Fruit fly (Drosophila melanogaster) whole organism, embryonic: Measurements from ENCODE around the gene Vm32E.
A peak's percentile ranks its signal among the peaks of the same experiment; 100 is the strongest.

Experiments
- BEAF-32 ChIP-seq: fragments of 200-800 bp; sonication (Bioruptor generic); optimal IDR thresholded peaks from 3 replicates; lab custom pipeline; 2017; ENCODE audit warnings: missing biosample characterization, missing genetic modification characterization, mild to moderate bottlenecking, moderate library complexity, missing genetic modification reagents
- BtbVII ChIP-seq: fragments of 200-800 bp; sonication (Bioruptor generic); optimal IDR thresholded peaks from 3 replicates; lab custom pipeline; 2017; ENCODE audit warnings: missing biosample characterization, mild to moderate bottlenecking, missing genetic modification characterization
- CG10431 ChIP-seq: fragments of 200-800 bp; sonication (Bioruptor generic); optimal IDR thresholded peaks from 3 replicates; lab custom pipeline; 2018; ENCODE audit warnings: missing biosample characterization, mild to moderate bottlenecking, missing genetic modification characterization
- CG10654 ChIP-seq: fragments of 200-800 bp; sonication (Bioruptor generic); optimal IDR thresholded peaks from 2 replicates; lab custom pipeline; 2016; ENCODE audit warnings: missing biosample characterization, missing genetic modification characterization
- CG11560 ChIP-seq: fragments of 200-800 bp; sonication (Bioruptor generic); IDR thresholded peaks from 3 replicates; pipeline ENCODE4 v1.3.6; 2022; ENCODE audit warnings: missing biosample characterization, missing genetic modification characterization
- CG11695 ChIP-seq: fragments of 200-800 bp; sonication (Bioruptor generic); IDR thresholded peaks from 3 replicates; pipeline ENCODE4 v1.3.6; 2022; ENCODE audit warnings: missing biosample characterization, missing genetic modification characterization
- CG12659 ChIP-seq: fragments of 200-800 bp; sonication (Bioruptor generic); optimal IDR thresholded peaks from 3 replicates; lab custom pipeline; 2017; ENCODE audit warnings: mild to moderate bottlenecking, missing biosample characterization, missing genetic modification reagents, missing genetic modification characterization
- CG13123 ChIP-seq: fragments of 200-800 bp; sonication (Bioruptor generic); optimal IDR thresholded peaks from 2 replicates; lab custom pipeline; 2016; ENCODE audit warnings: missing biosample characterization, missing genetic modification characterization
- CG13287 ChIP-seq: fragments of 200-800 bp; sonication (Bioruptor generic); IDR thresholded peaks from 2 replicates; pipeline ENCODE4 v1.3.6; 2022; ENCODE audit warnings: missing biosample characterization, missing genetic modification characterization; ENCODE audit not compliant: partially characterized antibody
- CG13424 ChIP-seq: fragments of 200-800 bp; sonication (Bioruptor generic); optimal IDR thresholded peaks from 2 replicates; lab custom pipeline; 2019; ENCODE audit warnings: missing biosample characterization, mild to moderate bottlenecking, missing genetic modification characterization, moderate library complexity
- CG14710 ChIP-seq: fragments of 200-800 bp; sonication (Bioruptor generic); optimal IDR thresholded peaks from 3 replicates; lab custom pipeline; 2019; ENCODE audit warnings: missing biosample characterization, mild to moderate bottlenecking, missing genetic modification characterization, moderate library complexity
- CG15269 ChIP-seq: fragments of 200-800 bp; sonication (Bioruptor generic); optimal IDR thresholded peaks from 2 replicates; lab custom pipeline; 2018; ENCODE audit warnings: missing biosample characterization, mild to moderate bottlenecking, missing genetic modification characterization, moderate library complexity
- CG2889 ChIP-seq: fragments of 200-800 bp; sonication (Bioruptor generic); IDR thresholded peaks from 3 replicates; pipeline ENCODE4 v1.3.6; 2022; ENCODE audit warnings: missing biosample characterization, missing genetic modification characterization
- CG32772 ChIP-seq: fragments of 200-800 bp; sonication (Bioruptor generic); IDR thresholded peaks from 2 replicates; pipeline ENCODE4 v1.3.6; 2022; ENCODE audit warnings: missing biosample characterization, missing genetic modification characterization
- CG3407 ChIP-seq: fragments of 200-800 bp; sonication (Bioruptor generic); optimal IDR thresholded peaks from 2 replicates; lab custom pipeline; 2018; ENCODE audit warnings: missing biosample characterization, mild to moderate bottlenecking, missing genetic modification characterization
- CG3995 ChIP-seq: fragments of 200-800 bp; sonication (Bioruptor generic); optimal IDR thresholded peaks from 3 replicates; lab custom pipeline; 2016; ENCODE audit warnings: missing biosample characterization, missing genetic modification characterization
- CG43689 ChIP-seq: fragments of 200-800 bp; sonication (Bioruptor generic); IDR thresholded peaks from 2 replicates; pipeline ENCODE4 v1.3.6; 2022; ENCODE audit warnings: missing biosample characterization, missing genetic modification characterization
- CG4707 ChIP-seq: fragments of 200-800 bp; sonication (Bioruptor generic); optimal IDR thresholded peaks from 2 replicates; lab custom pipeline; 2018; ENCODE audit warnings: missing biosample characterization, mild to moderate bottlenecking, missing genetic modification characterization, moderate library complexity
- CG7963 ChIP-seq: fragments of 200-800 bp; sonication (Bioruptor generic); IDR thresholded peaks from 3 replicates; pipeline ENCODE4 v1.3.6; 2022; ENCODE audit warnings: missing biosample characterization, missing genetic modification characterization; ENCODE audit not compliant: partially characterized antibody
- CG8944 ChIP-seq: fragments of 200-800 bp; sonication (Bioruptor generic); optimal IDR thresholded peaks from 3 replicates; lab custom pipeline; 2016; ENCODE audit warnings: missing biosample characterization, missing genetic modification characterization
- CG9437 ChIP-seq: fragments of 200-800 bp; sonication (Bioruptor generic); optimal IDR thresholded peaks from 2 replicates; lab custom pipeline; 2018; ENCODE audit warnings: missing biosample characterization, mild to moderate bottlenecking, missing genetic modification characterization
- Drgx ChIP-seq: fragments of 200-800 bp; sonication (Bioruptor generic); IDR thresholded peaks from 2 replicates; pipeline ENCODE4 v1.3.6; 2022; ENCODE audit warnings: missing biosample characterization, missing genetic modification characterization
- Elba2 ChIP-seq: fragments of 200-800 bp; sonication (Bioruptor generic); optimal IDR thresholded peaks from 3 replicates; lab custom pipeline; 2016; ENCODE audit warnings: missing biosample characterization, missing genetic modification characterization
- Kr ChIP-seq: fragments of 200-800 bp; sonication (Bioruptor generic); optimal IDR thresholded peaks from 2 replicates; lab custom pipeline; 2017; ENCODE audit warnings: missing biosample characterization, mild to moderate bottlenecking, missing genetic modification characterization
- MESR4 ChIP-seq: fragments of 200-800 bp; sonication (Bioruptor generic); optimal IDR thresholded peaks from 2 replicates; lab custom pipeline; 2018; ENCODE audit warnings: missing biosample characterization, mild to moderate bottlenecking, missing genetic modification characterization, moderate library complexity
- Meics ChIP-seq: fragments of 200-800 bp; sonication (Bioruptor generic); optimal IDR thresholded peaks from 2 replicates; lab custom pipeline; 2017; ENCODE audit warnings: missing biosample characterization, mild to moderate bottlenecking, missing genetic modification characterization
- Myb ChIP-seq: fragments of 200-800 bp; sonication (Bioruptor generic); optimal IDR thresholded peaks from 2 replicates; lab custom pipeline; 2016; ENCODE audit warnings: missing biosample characterization, missing genetic modification characterization
- NC2β ChIP-seq: fragments of 200-800 bp; sonication (Bioruptor generic); optimal IDR thresholded peaks from 2 replicates; lab custom pipeline; 2016; ENCODE audit warnings: missing biosample characterization, missing genetic modification characterization
- Neu2 ChIP-seq: fragments of 200-800 bp; sonication (Bioruptor generic); optimal IDR thresholded peaks from 3 replicates; lab custom pipeline; 2016; ENCODE audit warnings: missing biosample characterization, missing genetic modification characterization, borderline replicate concordance
- Oaz ChIP-seq: fragments of 200-800 bp; sonication (Bioruptor generic); IDR thresholded peaks from 2 replicates; pipeline ENCODE4 v1.3.6; 2022; ENCODE audit warnings: missing biosample characterization, missing genetic modification characterization
- Opbp ChIP-seq: fragments of 200-800 bp; sonication (Bioruptor generic); IDR thresholded peaks from 3 replicates; pipeline ENCODE4 v1.3.6; 2022; ENCODE audit warnings: missing biosample characterization, missing genetic modification characterization; ENCODE audit not compliant: partially characterized antibody
- Optix ChIP-seq: fragments of 200-800 bp; sonication (Bioruptor generic); IDR thresholded peaks from 3 replicates; pipeline ENCODE4 v1.3.6; 2022; ENCODE audit warnings: missing biosample characterization, missing genetic modification characterization
- Pdp1 ChIP-seq, 2 experiments: fragments of 200-800 bp; sonication (Bioruptor generic); optimal IDR thresholded peaks; 3 replicates each; lab custom pipeline; 2016; ENCODE audit warnings: missing biosample characterization in 2 of 2, missing genetic modification characterization in 2 of 2, mild to moderate bottlenecking in 1 of 2, moderate library complexity in 1 of 2
- Ptx1 ChIP-seq: fragments of 200-800 bp; sonication (Bioruptor generic); IDR thresholded peaks from 2 replicates; pipeline ENCODE4 v1.3.6; 2022; ENCODE audit warnings: missing biosample characterization, missing genetic modification characterization
- Sry-δ ChIP-seq: fragments of 200-800 bp; sonication (Bioruptor generic); optimal IDR thresholded peaks from 2 replicates; lab custom pipeline; 2016; ENCODE audit warnings: missing biosample characterization, missing genetic modification characterization
- Taf1 ChIP-seq: fragments of 200-800 bp; sonication (Bioruptor generic); IDR thresholded peaks from 2 replicates; pipeline ENCODE4 v1.3.6; 2022; ENCODE audit warnings: missing biosample characterization, missing genetic modification characterization
- Xbp1 ChIP-seq: fragments of 200-800 bp; sonication (Bioruptor generic); optimal IDR thresholded peaks from 3 replicates; lab custom pipeline; 2016; ENCODE audit warnings: missing biosample characterization, mild to moderate bottlenecking, missing genetic modification characterization
- Xrp1 ChIP-seq: fragments of 200-800 bp; sonication (Bioruptor generic); IDR thresholded peaks from 2 replicates; pipeline ENCODE4 v1.3.6; 2022; ENCODE audit warnings: missing biosample characterization, missing genetic modification characterization
- crc ChIP-seq: fragments of 200-800 bp; sonication (Bioruptor generic); optimal IDR thresholded peaks from 2 replicates; lab custom pipeline; 2016; ENCODE audit warnings: missing biosample characterization, missing genetic modification characterization
- esg ChIP-seq: fragments of 200-800 bp; sonication (Bioruptor generic); conservative IDR thresholded peaks from 2 replicates; pipeline ENCODE4 v1.3.6; 2022; ENCODE audit warnings: missing biosample characterization, missing genetic modification characterization
- fru ChIP-seq: fragments of >200 bp; optimal IDR thresholded peaks from 2 replicates; lab custom pipeline; 2017
- grn ChIP-seq: fragments of 200-800 bp; sonication (Bioruptor generic); optimal IDR thresholded peaks from 3 replicates; lab custom pipeline; 2017; ENCODE audit warnings: missing biosample characterization, missing genetic modification characterization
- jigr1 ChIP-seq: fragments of 200-800 bp; sonication (Bioruptor generic); IDR thresholded peaks from 3 replicates; pipeline ENCODE4 v1.3.6; 2022; ENCODE audit warnings: missing biosample characterization, missing genetic modification characterization
- lilli ChIP-seq: fragments of 200-800 bp; sonication (Bioruptor generic); optimal IDR thresholded peaks from 3 replicates; lab custom pipeline; 2016; ENCODE audit warnings: missing biosample characterization, missing genetic modification characterization
- seq ChIP-seq: fragments of 200-800 bp; sonication (Bioruptor generic); IDR thresholded peaks from 2 replicates; pipeline ENCODE4 v1.3.6; 2022; ENCODE audit warnings: missing biosample characterization, missing genetic modification characterization
- sisA ChIP-seq: fragments of 200-800 bp; sonication (Bioruptor generic); IDR thresholded peaks from 2 replicates; pipeline ENCODE4 v1.3.6; 2022; ENCODE audit warnings: missing biosample characterization, missing genetic modification characterization
- slp2 ChIP-seq: fragments of 200-800 bp; sonication (Bioruptor generic); optimal IDR thresholded peaks from 2 replicates; lab custom pipeline; 2016; ENCODE audit warnings: missing biosample characterization, missing genetic modification characterization
- so ChIP-seq: fragments of 200-800 bp; sonication (Bioruptor generic); IDR thresholded peaks from 3 replicates; pipeline ENCODE4 v1.3.6; 2022; ENCODE audit warnings: missing biosample characterization, missing genetic modification characterization
- trh ChIP-seq: fragments of 200-800 bp; sonication (Bioruptor generic); optimal IDR thresholded peaks from 2 replicates; lab custom pipeline; 2016; ENCODE audit warnings: missing biosample characterization, missing genetic modification characterization
- vnd ChIP-seq: fragments of 200-800 bp; sonication (Bioruptor generic); IDR thresholded peaks from 3 replicates; pipeline ENCODE4 v1.3.6; 2022; ENCODE audit warnings: missing biosample characterization, missing genetic modification characterization; ENCODE audit not compliant: partially characterized antibody
- zf30C ChIP-seq: fragments of 200-800 bp; sonication (Bioruptor generic); optimal IDR thresholded peaks from 3 replicates; lab custom pipeline; 2018; ENCODE audit warnings: missing biosample characterization, mild to moderate bottlenecking, missing genetic modification characterization
- zfh1 ChIP-seq: fragments of 200-800 bp; sonication (Bioruptor generic); IDR thresholded peaks from 3 replicates; pipeline ENCODE4 v1.3.6; 2022; ENCODE audit warnings: missing biosample characterization, missing genetic modification characterization
- zfh2 ChIP-seq: fragments of 200-800 bp; sonication (Bioruptor generic); optimal IDR thresholded peaks from 2 replicates; lab custom pipeline; 2016; ENCODE audit warnings: missing biosample characterization, missing genetic modification characterization

Gene Vm32E

DNA sequence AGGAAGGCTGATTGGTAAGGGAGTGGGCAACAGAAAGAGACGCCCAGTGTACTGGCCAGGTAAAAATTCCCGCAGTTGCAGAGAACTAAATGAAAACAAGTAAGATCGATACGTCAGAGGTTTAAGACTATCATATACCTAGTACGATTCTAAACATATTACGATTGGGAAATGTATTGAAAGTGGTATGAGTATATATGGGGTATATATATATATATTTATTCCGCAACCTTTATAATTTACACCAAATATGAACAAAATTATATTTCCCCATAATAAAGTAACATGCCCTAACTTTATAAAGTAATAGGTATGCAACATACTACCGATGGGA lies 17.6 kb upstream of the Vm32E start (continued):
- TF ChIP-seq esg (GFP tag; lab: Robert Waterston, UW) (peak; percentile 29; the same call in 1 of the 2 replicates), CG10654 (GFP tag; lab: Kevin White, UChicago) (no peak), CG2889 (GFP tag; lab: Robert Waterston, UW) (no peak), Myb (GFP tag; lab: Kevin White, UChicago) (no peak), zfh1 (GFP tag; lab: Robert Waterston, UW) (peak; percentile 55; the same call in 1 of the 3 replicates), CG9437 (GFP tag; lab: Kevin White, UChicago) (no peak), Sry-δ (GFP tag; lab: Kevin White, UChicago) (no peak), CG3407 (peak; percentile 26), CG4707 (GFP tag; lab: Kevin White, UChicago) (no peak), slp2 (GFP tag; lab: Kevin White, UChicago) (no peak), CG7963 (GFP tag; lab: Robert Waterston, UW) (no peak), CG13424 (tag; lab: Kevin White, UChicago) (peak; percentile 10), NC2β (GFP tag; lab: Kevin White, UChicago) (no peak), CG14710 (peak; percentile 70), Oaz (no peak), grn (no peak), CG8944 (GFP tag; lab: Kevin White, UChicago) (no peak), BtbVII (GFP tag; lab: Kevin White, UChicago) (no peak), vnd (GFP tag; lab: Robert Waterston, UW) (no peak), CG11560 (tag; lab: Robert Waterston, UW) (0 out of 3 replicates have a peak, but pooled peaks have one; percentile 27), zf30C (GFP tag; lab: Kevin White, UChicago) (no peak), Opbp (GFP tag; lab: Robert Waterston, UW) (no peak), CG11695 (no peak), CG13123 (GFP tag; lab: Kevin White, UChicago) (peak; percentile 15), lilli (GFP tag; lab: Kevin White, UChicago) (no peak), CG32772 (peak; percentile 30; the same call in 1 of the 2 replicates), CG10431 (GFP tag; lab: Kevin White, UChicago) (no peak), Kr (GFP tag; lab: Kevin White, UChicago) (no peak), fru (lab: Kevin White, UChicago) (no peak), jigr1 (no peak), Xrp1 (GFP tag; lab: Robert Waterston, UW) (peak; percentile 86), Xbp1 (GFP tag; lab: Kevin White, UChicago) (peak; percentile 32), zfh2 (GFP tag; lab: Kevin White, UChicago) (no peak), seq (GFP tag; lab: Robert Waterston, UW) (no peak), so (GFP tag; lab: Robert Waterston, UW) (no peak), BEAF-32 (GFP tag; lab: Kevin White, UChicago) (no peak), Ptx1 (GFP tag; lab: Robert Waterston, UW) (peak; percentile 41), CG15269 (no peak), CG43689 (no peak), crc (GFP tag; lab: Kevin White, UChicago) (no peak), sisA (GFP tag; lab: Robert Waterston, UW) (peak; percentile 27; the same call in 1 of the 2 replicates), Drgx (GFP tag; lab: Robert Waterston, UW) (no peak), trh (GFP tag; lab: Kevin White, UChicago) (peak; percentile 42), Meics (no peak), Taf1 (no peak), MESR4 (GFP tag; lab: Kevin White, UChicago) (no peak), CG3995 (GFP tag; lab: Kevin White, UChicago) (no peak), Pdp1 (GFP tag; optimal IDR thresholded peaks at IDR 0.05; lab: Kevin White, UChicago) (no peak), CG12659 (GFP tag; lab: Kevin White, UChicago) (no peak), Optix (GFP tag; lab: Robert Waterston, UW) (no peak), Neu2 (no peak), CG13287 (GFP tag; lab: Robert Waterston, UW) (no peak), Elba2 (no peak)
